Fruit fly (Drosophila melanogaster) whole organism, embryonic: ENCODE results near the gene CG43998.

Source experiments
- Atf6 ChIP-seq: fragments of 200-800 bp; sonication (Bioruptor generic); IDR thresholded peaks from 2 replicates; pipeline ENCODE4 v1.3.6; 2022; ENCODE audit warnings: missing biosample characterization, missing genetic modification characterization
- BEAF-32 ChIP-seq: fragments of 200-800 bp; sonication (Bioruptor generic); optimal IDR thresholded peaks from 3 replicates; lab custom pipeline; 2017; ENCODE audit warnings: missing biosample characterization, missing genetic modification characterization, mild to moderate bottlenecking, moderate library complexity, missing genetic modification reagents
- Bgb ChIP-seq: fragments of 200-800 bp; sonication (Bioruptor generic); IDR thresholded peaks from 2 replicates; pipeline ENCODE4 v1.3.6; 2022; ENCODE audit warnings: missing biosample characterization, missing genetic modification characterization; ENCODE audit not compliant: partially characterized antibody
- CG1024 ChIP-seq: fragments of 200-800 bp; sonication (Bioruptor generic); IDR thresholded peaks from 2 replicates; pipeline ENCODE4 v1.3.6; 2022; ENCODE audit warnings: missing biosample characterization, missing genetic modification characterization
- CG11093 ChIP-seq: fragments of 200-800 bp; sonication (Bioruptor generic); IDR thresholded peaks from 3 replicates; pipeline ENCODE4 v1.3.6; 2022; ENCODE audit warnings: missing biosample characterization, missing genetic modification characterization
- CG12219 ChIP-seq: fragments of 200-800 bp; sonication (Bioruptor generic); optimal IDR thresholded peaks from 3 replicates; lab custom pipeline; 2018; ENCODE audit warnings: missing biosample characterization, mild to moderate bottlenecking, missing genetic modification characterization
- CG13775 ChIP-seq: fragments of 200-800 bp; sonication (Bioruptor generic); optimal IDR thresholded peaks from 3 replicates; lab custom pipeline; 2017; ENCODE audit warnings: missing biosample characterization, mild to moderate bottlenecking, missing genetic modification characterization
- CG13894 ChIP-seq: fragments of 200-800 bp; sonication (Bioruptor generic); optimal IDR thresholded peaks from 3 replicates; lab custom pipeline; 2018; ENCODE audit warnings: missing biosample characterization, mild to moderate bottlenecking, missing genetic modification characterization, moderate library complexity
- CG14014 ChIP-seq: fragments of 200-800 bp; sonication (Bioruptor generic); IDR thresholded peaks from 2 replicates; pipeline ENCODE4 v1.3.6; 2022; ENCODE audit warnings: missing biosample characterization, missing genetic modification characterization
- CG14441 ChIP-seq: fragments of 200-800 bp; sonication (Bioruptor generic); IDR thresholded peaks from 2 replicates; pipeline ENCODE4 v1.3.6; 2022; ENCODE audit warnings: missing biosample characterization, missing genetic modification characterization
- CG1792 ChIP-seq: fragments of 200-800 bp; sonication (Bioruptor generic); optimal IDR thresholded peaks from 2 replicates; lab custom pipeline; 2016; ENCODE audit warnings: missing biosample characterization, missing genetic modification characterization
- CG18011 ChIP-seq: fragments of 200-800 bp; sonication (Bioruptor generic); optimal IDR thresholded peaks from 2 replicates; lab custom pipeline; 2017; ENCODE audit warnings: missing biosample characterization, missing genetic modification characterization, mild to moderate bottlenecking, moderate library complexity, missing genotype
- CG2199 ChIP-seq: fragments of 200-800 bp; sonication (Bioruptor generic); IDR thresholded peaks from 3 replicates; pipeline ENCODE4 v1.3.6; 2022; ENCODE audit warnings: missing biosample characterization, missing genetic modification characterization
- CG3726 ChIP-seq: fragments of 200-800 bp; sonication (Bioruptor generic); IDR thresholded peaks from 3 replicates; pipeline ENCODE4, ENCODE4 v1.3.6; 2022; ENCODE audit warnings: missing biosample characterization, missing genetic modification characterization
- CG4360 ChIP-seq: fragments of 200-800 bp; sonication (Bioruptor generic); IDR thresholded peaks from 2 replicates; pipeline ENCODE4 v1.3.6; 2022; ENCODE audit warnings: missing biosample characterization, missing genetic modification characterization
- CG4730 ChIP-seq: fragments of 200-800 bp; sonication (Bioruptor generic); IDR thresholded peaks from 2 replicates; pipeline ENCODE4 v1.3.6; 2022; ENCODE audit warnings: missing biosample characterization, missing genetic modification characterization
- CG6765 ChIP-seq: fragments of 200-800 bp; sonication (Bioruptor generic); optimal IDR thresholded peaks from 3 replicates; lab custom pipeline; 2017; ENCODE audit warnings: missing biosample characterization, mild to moderate bottlenecking, missing genetic modification characterization
- CG6813 ChIP-seq: fragments of 200-800 bp; sonication (Bioruptor generic); optimal IDR thresholded peaks from 2 replicates; lab custom pipeline; 2017; ENCODE audit warnings: missing biosample characterization, missing genetic modification characterization, mild to moderate bottlenecking, moderate library complexity, missing genetic modification reagents
- CG7928 ChIP-seq: fragments of 200-800 bp; sonication (Bioruptor generic); optimal IDR thresholded peaks from 2 replicates; lab custom pipeline; 2017; ENCODE audit warnings: missing biosample characterization, mild to moderate bottlenecking, missing genetic modification characterization
- CG9437 ChIP-seq: fragments of 200-800 bp; sonication (Bioruptor generic); optimal IDR thresholded peaks from 2 replicates; lab custom pipeline; 2018; ENCODE audit warnings: missing biosample characterization, mild to moderate bottlenecking, missing genetic modification characterization
- CG9817 ChIP-seq: fragments of 200-800 bp; sonication (Bioruptor generic); optimal IDR thresholded peaks from 2 replicates; lab custom pipeline; 2018; ENCODE audit warnings: missing biosample characterization, mild to moderate bottlenecking, missing genetic modification characterization, moderate library complexity
- CG9876 ChIP-seq: fragments of 200-800 bp; sonication (Bioruptor generic); optimal IDR thresholded peaks from 2 replicates; lab custom pipeline; 2016; ENCODE audit warnings: missing biosample characterization, missing genetic modification characterization
- D ChIP-seq, 2 experiments: fragments of 200-800 bp in 1 of 2; fragments of >200 bp in 1 of 2; sonication (Bioruptor generic) in 1 of 2; optimal IDR thresholded peaks; 2 replicates in 1 of 2; 3 replicates in 1 of 2; lab custom pipeline; 2017; ENCODE audit warnings: mild to moderate bottlenecking in 1 of 2, missing biosample characterization in 1 of 2, missing genetic modification characterization in 1 of 2, missing genetic modification reagents in 1 of 2
- Dad ChIP-seq: fragments of 200-800 bp; sonication (Bioruptor generic); optimal IDR thresholded peaks from 3 replicates; lab custom pipeline; 2016; ENCODE audit warnings: missing biosample characterization, missing genetic modification characterization
- Dref ChIP-seq: fragments of 200-800 bp; sonication (Bioruptor generic); IDR thresholded peaks from 2 replicates; pipeline ENCODE4 v1.3.6; 2022; ENCODE audit warnings: missing biosample characterization, missing genetic modification characterization
- E2f2 ChIP-seq: fragments of 200-800 bp; sonication (Bioruptor generic); IDR thresholded peaks from 2 replicates; pipeline ENCODE4 v1.3.6; 2022; ENCODE audit warnings: missing biosample characterization, missing genetic modification characterization
- Ets65A ChIP-seq: fragments of 200-800 bp; sonication (Bioruptor generic); peaks from one replicate; lab custom pipeline; 2016; ENCODE audit warnings: missing biosample characterization, missing genetic modification characterization
- Hr51 ChIP-seq, 2 experiments: fragments of 200-800 bp; sonication (Bioruptor generic); optimal IDR thresholded peaks; 2 replicates in 1 of 2; 3 replicates in 1 of 2; lab custom pipeline; 2016 to 2018; ENCODE audit warnings: missing biosample characterization in 2 of 2, missing genetic modification characterization in 2 of 2, mild to moderate bottlenecking in 1 of 2, moderate library complexity in 1 of 2
- Jarid2 ChIP-seq: fragments of 200-800 bp; sonication (Bioruptor generic); optimal IDR thresholded peaks from 3 replicates; lab custom pipeline; 2017; ENCODE audit warnings: mild to moderate bottlenecking, missing biosample characterization, missing genetic modification reagents, missing genetic modification characterization
- Kr ChIP-seq: fragments of 200-800 bp; sonication (Bioruptor generic); optimal IDR thresholded peaks from 2 replicates; lab custom pipeline; 2017; ENCODE audit warnings: missing biosample characterization, mild to moderate bottlenecking, missing genetic modification characterization
- MBD-R2 ChIP-seq: fragments of 200-800 bp; sonication (Bioruptor generic); IDR thresholded peaks from 2 replicates; pipeline ENCODE4 v1.3.6; 2022; ENCODE audit warnings: missing biosample characterization, missing genetic modification characterization
- Mad ChIP-seq: fragments of 200-800 bp; sonication (Bioruptor generic); optimal IDR thresholded peaks from 2 replicates; lab custom pipeline; 2016; ENCODE audit warnings: missing biosample characterization, missing genetic modification characterization
- Mrtf ChIP-seq: fragments of 200-800 bp; sonication (Bioruptor generic); IDR thresholded peaks from 3 replicates; pipeline ENCODE4 v1.3.6; 2022; ENCODE audit warnings: missing biosample characterization, missing genetic modification characterization
- NC2α ChIP-seq: fragments of 200-800 bp; sonication (Bioruptor generic); optimal IDR thresholded peaks from 2 replicates; lab custom pipeline; 2016; ENCODE audit warnings: missing biosample characterization, missing genetic modification characterization
- Nf-YC ChIP-seq: fragments of 200-800 bp; optimal IDR thresholded peaks from 3 replicates; lab custom pipeline; 2019; ENCODE audit warnings: missing biosample characterization, mild to moderate bottlenecking, missing genetic modification characterization, moderate library complexity
- Sry-β ChIP-seq: fragments of 200-800 bp; sonication (Bioruptor generic); optimal IDR thresholded peaks from 2 replicates; lab custom pipeline; 2018; ENCODE audit warnings: missing biosample characterization, mild to moderate bottlenecking, missing genetic modification characterization, moderate library complexity
- abd-A ChIP-seq: fragments of 200-800 bp; sonication (Bioruptor generic); optimal IDR thresholded peaks from 3 replicates; lab custom pipeline; 2019; ENCODE audit warnings: missing biosample characterization, mild to moderate bottlenecking, missing genetic modification characterization, moderate library complexity
- ara ChIP-seq: fragments of 200-800 bp; sonication (Bioruptor generic); IDR thresholded peaks from 2 replicates; pipeline ENCODE4 v1.3.6; 2022; ENCODE audit warnings: missing biosample characterization, missing genetic modification characterization
- bcd ChIP-seq: fragments of 200-800 bp; sonication (Bioruptor generic); optimal IDR thresholded peaks from 2 replicates; lab custom pipeline; 2017; ENCODE audit warnings: missing biosample characterization, mild to moderate bottlenecking, missing genetic modification characterization
- ci ChIP-seq: fragments of 200-800 bp; sonication (Bioruptor generic); IDR thresholded peaks from 3 replicates; pipeline ENCODE4 v1.3.6; 2022; ENCODE audit warnings: missing biosample characterization, missing genetic modification characterization
- cwo ChIP-seq: fragments of 200-800 bp; sonication (Bioruptor generic); optimal IDR thresholded peaks from 3 replicates; lab custom pipeline; 2017; ENCODE audit warnings: missing biosample characterization, missing genetic modification characterization, mild to moderate bottlenecking, moderate library complexity, missing genetic modification reagents
- dati ChIP-seq: fragments of 200-800 bp; sonication (Bioruptor generic); IDR thresholded peaks from 2 replicates; pipeline ENCODE4 v1.3.6; 2022; ENCODE audit warnings: missing biosample characterization, missing genetic modification characterization
- disco-r ChIP-seq: fragments of 200-800 bp; sonication (Bioruptor generic); optimal IDR thresholded peaks from 2 replicates; lab custom pipeline; 2016; ENCODE audit warnings: missing biosample characterization, missing genetic modification characterization
- gsb-n ChIP-seq: fragments of 200-800 bp; sonication (Bioruptor generic); optimal IDR thresholded peaks from 3 replicates; lab custom pipeline; 2018; ENCODE audit warnings: missing biosample characterization, mild to moderate bottlenecking, missing genetic modification characterization
- inv ChIP-seq: fragments of 200-800 bp; sonication (Bioruptor generic); IDR thresholded peaks from 2 replicates; pipeline ENCODE4 v1.3.6; 2022; ENCODE audit warnings: missing biosample characterization, missing genetic modification characterization; ENCODE audit not compliant: partially characterized antibody
- nerfin-2 ChIP-seq: fragments of 200-800 bp; sonication (Bioruptor generic); IDR thresholded peaks from 2 replicates; pipeline ENCODE4 v1.3.6; 2022; ENCODE audit warnings: missing biosample characterization, missing genetic modification characterization; ENCODE audit not compliant: partially characterized antibody
- nmo ChIP-seq: fragments of 200-800 bp; sonication (Bioruptor generic); optimal IDR thresholded peaks from 2 replicates; lab custom pipeline; 2018; ENCODE audit warnings: missing biosample characterization, mild to moderate bottlenecking, missing genetic modification characterization, moderate library complexity
- pita ChIP-seq: fragments of 200-800 bp; sonication (Bioruptor generic); optimal IDR thresholded peaks from 2 replicates; lab custom pipeline; 2017; ENCODE audit warnings: missing biosample characterization, mild to moderate bottlenecking, missing genetic modification characterization
- sd ChIP-seq: fragments of 200-800 bp; sonication (Bioruptor generic); optimal IDR thresholded peaks from 3 replicates; lab custom pipeline; 2018; ENCODE audit warnings: missing biosample characterization, mild to moderate bottlenecking, missing genetic modification characterization, moderate library complexity
- trem ChIP-seq: fragments of 200-800 bp; optimal IDR thresholded peaks from 3 replicates; lab custom pipeline; 2019; ENCODE audit warnings: missing biosample characterization, mild to moderate bottlenecking, missing genetic modification characterization, moderate library complexity

CG43998 gene

DNA sequence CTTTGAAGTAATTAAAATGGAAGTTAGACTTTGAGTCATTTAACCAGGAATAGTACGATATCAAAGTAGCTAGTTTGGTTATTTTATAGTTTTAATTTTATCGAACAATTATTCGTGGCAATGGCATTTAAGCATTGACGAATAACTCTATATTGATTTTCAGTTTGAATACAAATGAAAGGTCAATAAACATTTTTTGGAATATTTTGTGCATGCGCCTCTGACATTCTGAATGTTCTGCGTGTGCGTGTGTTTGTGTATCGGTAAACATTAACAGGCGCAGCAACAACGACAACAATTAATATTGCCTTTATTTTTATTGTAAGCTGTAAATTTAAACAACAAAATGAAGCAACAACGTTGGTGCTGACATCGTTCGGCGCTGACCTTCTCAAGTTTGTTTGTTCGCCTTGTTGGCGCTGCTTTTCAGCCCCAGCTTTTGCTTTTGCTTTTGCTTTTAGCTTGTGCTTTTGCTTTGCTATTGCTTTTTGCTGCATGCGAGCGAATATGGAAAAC, 19.4 kb downstream of the CG43998 start (continued):
- TF ChIP-seq trem (tag; lab: Kevin White, UChicago) = no peak
- TF ChIP-seq inv (GFP tag; lab: Robert Waterston, UW) = no peak
- peak; percentile 21; the same call in 1 of the 2 replicates for TF ChIP-seq E2f2 (GFP tag; lab: Robert Waterston, UW)
- no peak for TF ChIP-seq Mad (GFP tag; lab: Kevin White, UChicago)
- TF ChIP-seq Dref (GFP tag; lab: Robert Waterston, UW) = no peak
- TF ChIP-seq Jarid2 (GFP tag; lab: Kevin White, UChicago) = peak; percentile 3
- TF ChIP-seq CG1024 (GFP tag; lab: Robert Waterston, UW) = no peak
- TF ChIP-seq CG7928 (GFP tag; lab: Kevin White, UChicago) = no peak
- TF ChIP-seq CG9437 (GFP tag; lab: Kevin White, UChicago) = no peak
- TF ChIP-seq MBD-R2 (GFP tag; lab: Robert Waterston, UW) = no peak
- peak; percentile 9; the same call in 1 of the 2 replicates for TF ChIP-seq CG14441
- no peak for TF ChIP-seq CG18011
- TF ChIP-seq Mrtf (GFP tag; lab: Robert Waterston, UW) = no peak
- no peak for TF ChIP-seq CG13894 (tag; lab: Kevin White, UChicago)
- no peak for TF ChIP-seq cwo
- TF ChIP-seq Dad (GFP tag; lab: Kevin White, UChicago) = no peak
- no peak for TF ChIP-seq CG11093 (GFP tag; lab: Robert Waterston, UW)
- no peak; the same call in 2 of the 3 replicates for TF ChIP-seq ci
- TF ChIP-seq NC2α (GFP tag; lab: Kevin White, UChicago) = no peak
- TF ChIP-seq gsb-n (tag; lab: Kevin White, UChicago) = no peak
- no peak for TF ChIP-seq CG9817 (tag; lab: Kevin White, UChicago)
- no peak for TF ChIP-seq Ets65A (GFP tag; lab: Kevin White, UChicago)
- peak; percentile 45 for TF ChIP-seq abd-A (tag; lab: Kevin White, UChicago)
- no peak for TF ChIP-seq Atf6 (GFP tag; lab: Robert Waterston, UW)
- TF ChIP-seq nerfin-2 (GFP tag; lab: Robert Waterston, UW) = no peak
- TF ChIP-seq Hr51 (GFP tag; optimal IDR thresholded peaks at IDR 0.05; lab: Kevin White, UChicago) = peak in 1 of 2 experiments; percentile 60
- TF ChIP-seq CG14014 (GFP tag; lab: Robert Waterston, UW) = peak; percentile 25; the same call in 1 of the 2 replicates
- TF ChIP-seq Nf-YC (tag; lab: Kevin White, UChicago) = peak; percentile 22
- no peak for TF ChIP-seq CG4730 (GFP tag; lab: Robert Waterston, UW)
- peak; percentile 67 for TF ChIP-seq CG6813 (GFP tag; lab: Kevin White, UChicago)
- TF ChIP-seq Kr (GFP tag; lab: Kevin White, UChicago) = no peak
- TF ChIP-seq nmo = no peak
- TF ChIP-seq Bgb = no peak
- no peak for TF ChIP-seq CG3726 (GFP tag; lab: Robert Waterston, UW)
- no peak for TF ChIP-seq CG2199 (GFP tag; lab: Robert Waterston, UW)
- no peak for TF ChIP-seq CG13775
- TF ChIP-seq CG4360 (GFP tag; lab: Robert Waterston, UW) = no peak
- TF ChIP-seq CG6765 (GFP tag; lab: Kevin White, UChicago) = peak; percentile 1
- TF ChIP-seq pita = no peak
- peak; percentile 49 for TF ChIP-seq CG12219 (GFP tag; lab: Kevin White, UChicago)
- no peak for TF ChIP-seq CG9876
- no peak for TF ChIP-seq Sry-β (GFP tag; lab: Kevin White, UChicago)
- no peak for TF ChIP-seq disco-r
- TF ChIP-seq bcd (GFP tag; lab: Kevin White, UChicago) = no peak
- TF ChIP-seq dati (GFP tag; lab: Robert Waterston, UW) = no peak
- peak; percentile 11; the same call in 1 of the 2 replicates for TF ChIP-seq ara (GFP tag; lab: Robert Waterston, UW)
- TF ChIP-seq CG1792 = peak; percentile 27
- no peak for TF ChIP-seq D (optimal IDR thresholded peaks at IDR 0.05; lab: Kevin White, UChicago)
- peak; percentile 43 for TF ChIP-seq D (GFP tag; optimal IDR thresholded peaks at IDR 0.05; lab: Kevin White, UChicago)
- peak; percentile 72 for TF ChIP-seq sd (tag; lab: Kevin White, UChicago)
- no peak for TF ChIP-seq BEAF-32 (GFP tag; lab: Kevin White, UChicago)
